Worm (Caenorhabditis elegans) whole organism, L4 larva: ENCODE results near the gene C37H5.5.

Experiments used
- D1046.2 ChIP-seq: fragments of 200-800 bp; sonication (Bioruptor generic); IDR thresholded peaks from 2 replicates; pipeline ENCODE4 v1.3.6; 2022; ENCODE audit warnings: missing genetic modification characterization, missing compliant biosample characterization
- F44E2.7 ChIP-seq: fragments of 200-800 bp; sonication (Bioruptor generic); IDR thresholded peaks from 2 replicates; pipeline ENCODE4 v2.1.2; 2022; ENCODE audit warnings: missing genetic modification characterization, missing compliant biosample characterization
- R02D3.7 ChIP-seq: fragments of 150-350 bp; sonication (generic microtip); optimal IDR thresholded peaks from 3 replicates; lab custom pipeline; 2014; ENCODE audit warnings: missing biosample characterization, missing genetic modification characterization
- T26A8.4 ChIP-seq: fragments of 200-800 bp; sonication (Bioruptor generic); IDR thresholded peaks from 2 replicates; pipeline ENCODE4 v1.3.6; 2022; ENCODE audit warnings: missing genetic modification characterization, missing compliant biosample characterization
- aha-1 ChIP-seq: fragments of 150-350 bp; peaks from one replicate; lab custom pipeline; 2014; ENCODE audit warnings: missing biosample characterization, missing genetic modification characterization
- ama-1 ChIP-seq: fragments of 150-350 bp; optimal IDR thresholded peaks from 2 replicates; lab custom pipeline; 2014; ENCODE audit warnings: inconsistent platforms, mixed read lengths
- attf-4 ChIP-seq: sonication (generic microtip); optimal IDR thresholded peaks from 3 replicates; lab custom pipeline; 2017; ENCODE audit warnings: missing biosample characterization, missing genetic modification characterization
- ceh-44 ChIP-seq: fragments of 200-800 bp; sonication (Bioruptor generic); IDR thresholded peaks from 2 replicates; pipeline ENCODE4 v1.3.6; 2022; ENCODE audit warnings: missing genetic modification reagents, missing genetic modification characterization, missing compliant biosample characterization
- ceh-62 ChIP-seq: sonication (generic microtip); optimal IDR thresholded peaks from 2 replicates; lab custom pipeline; 2017; ENCODE audit warnings: missing biosample characterization, missing genetic modification characterization
- cey-2 ChIP-seq: sonication (generic microtip); optimal IDR thresholded peaks from 3 replicates; lab custom pipeline; 2017; ENCODE audit warnings: missing genetic modification characterization, mild to moderate bottlenecking, missing compliant biosample characterization, antibody characterized with exemption, borderline replicate concordance; ENCODE audit not compliant: insufficient read depth
- ctbp-1 ChIP-seq: fragments of 200-800 bp; sonication (Bioruptor generic); IDR thresholded peaks from 2 replicates; pipeline ENCODE4 v1.3.6; 2022; ENCODE audit warnings: missing genetic modification reagents, missing genetic modification characterization, missing compliant biosample characterization
- daf-16 ChIP-seq, 3 experiments: sonication (generic microtip); optimal IDR thresholded peaks; 2 replicates each; lab custom pipeline; 2016 to 2017; ENCODE audit warnings: missing genetic modification characterization in 3 of 3, missing genetic modification reagents in 3 of 3, mild to moderate bottlenecking in 2 of 3, missing compliant biosample characterization in 2 of 3, missing biosample characterization in 1 of 3, moderate library complexity in 1 of 3
- dmd-6 ChIP-seq: fragments of 200-800 bp; sonication (Bioruptor generic); IDR thresholded peaks from 2 replicates; pipeline ENCODE4 v1.3.6; 2022; ENCODE audit warnings: missing genetic modification reagents, missing genetic modification characterization, missing compliant biosample characterization
- dmd-8 ChIP-seq: fragments of 200-800 bp; sonication (Bioruptor generic); IDR thresholded peaks from 2 replicates; pipeline ENCODE4 v1.3.6; 2022; ENCODE audit warnings: missing genetic modification characterization, missing compliant biosample characterization
- dmd-9 ChIP-seq: fragments of 200-800 bp; sonication (Bioruptor generic); IDR thresholded peaks from 2 replicates; pipeline ENCODE4 v1.3.6; 2022; ENCODE audit warnings: missing genetic modification reagents, missing genetic modification characterization, missing compliant biosample characterization
- duxl-1 ChIP-seq: sonication (generic microtip); optimal IDR thresholded peaks from 2 replicates; lab custom pipeline; 2016; ENCODE audit warnings: mild to moderate bottlenecking, missing genetic modification characterization, moderate library complexity, missing compliant biosample characterization; ENCODE audit not compliant: poor library complexity
- egl-27 ChIP-seq: sonication (generic microtip); optimal IDR thresholded peaks from 3 replicates; lab custom pipeline; 2017; ENCODE audit warnings: missing biosample characterization, missing genetic modification reagents, missing genetic modification characterization
- egl-43 ChIP-seq: fragments of 200-800 bp; sonication (Bioruptor generic); IDR thresholded peaks from 2 replicates; pipeline ENCODE4 v1.3.6; 2022; ENCODE audit warnings: missing genetic modification reagents, missing genetic modification characterization, missing compliant biosample characterization
- fkh-10 ChIP-seq: fragments of 150-350 bp; optimal IDR thresholded peaks from 2 replicates; lab custom pipeline; 2014; ENCODE audit warnings: missing biosample characterization, missing genetic modification reagents, missing genetic modification characterization
- hif-1 ChIP-seq, 2 experiments: sonication (generic microtip); optimal IDR thresholded peaks; 2 replicates each; lab custom pipeline; 2016 to 2017; ENCODE audit warnings: missing compliant biosample characterization in 2 of 2, missing genetic modification characterization in 2 of 2, missing genetic modification reagents in 2 of 2, missing genotype in 2 of 2, mild to moderate bottlenecking in 1 of 2
- hlh-11 ChIP-seq: fragments of 200-800 bp; sonication (Bioruptor generic); optimal IDR thresholded peaks from 2 replicates; lab custom pipeline; 2018; ENCODE audit warnings: mild to moderate bottlenecking, missing genetic modification characterization, missing compliant biosample characterization
- lim-7 ChIP-seq: fragments of 200-800 bp; sonication (Bioruptor generic); IDR thresholded peaks from 2 replicates; pipeline ENCODE4 v1.3.6; 2022; ENCODE audit warnings: missing genetic modification characterization, missing compliant biosample characterization
- lin-1 ChIP-seq: fragments of 200-800 bp; sonication (Bioruptor generic); IDR thresholded peaks from 2 replicates; pipeline ENCODE4 v1.3.6; 2022; ENCODE audit warnings: missing genetic modification reagents, missing genetic modification characterization, missing compliant biosample characterization
- lin-29 ChIP-seq: fragments of 200-800 bp; sonication (Bioruptor generic); IDR thresholded peaks from 2 replicates; pipeline ENCODE4 v1.3.6; 2022; ENCODE audit warnings: missing genetic modification reagents, missing genetic modification characterization, missing compliant biosample characterization
- lin-38 ChIP-seq: fragments of 200-800 bp; sonication (Bioruptor generic); IDR thresholded peaks from 2 replicates; pipeline ENCODE4 v1.3.6; 2022; ENCODE audit warnings: missing genetic modification reagents, missing genetic modification characterization, missing compliant biosample characterization
- lir-3 ChIP-seq: sonication (generic microtip); optimal IDR thresholded peaks from 2 replicates; lab custom pipeline; 2016; ENCODE audit warnings: mild to moderate bottlenecking, missing genetic modification characterization, missing compliant biosample characterization
- lsy-2 ChIP-seq, 2 experiments: fragments of 150-350 bp in 1 of 2; sonication (generic microtip) in 1 of 2; optimal IDR thresholded peaks; 2 replicates each; lab custom pipeline; 2014 to 2017; ENCODE audit warnings: missing biosample characterization in 2 of 2, missing genetic modification characterization in 2 of 2
- mep-1 ChIP-seq: fragments of 150-350 bp; sonication (generic microtip); optimal IDR thresholded peaks from 3 replicates; lab custom pipeline; 2014; ENCODE audit warnings: missing biosample characterization, missing genetic modification characterization
- mes-2 ChIP-seq: sonication (generic microtip); optimal IDR thresholded peaks from 2 replicates; lab custom pipeline; 2016; ENCODE audit warnings: missing genotype, mild to moderate bottlenecking, missing genetic modification characterization, missing compliant biosample characterization; ENCODE audit not compliant: poor library complexity, severe bottlenecking
- mxl-3 ChIP-seq: fragments of 200-800 bp; sonication (Bioruptor generic); optimal IDR thresholded peaks from 2 replicates; lab custom pipeline; 2018; ENCODE audit warnings: mild to moderate bottlenecking, missing genetic modification characterization, missing compliant biosample characterization
- nhr-10 ChIP-seq: fragments of 150-350 bp; optimal IDR thresholded peaks from 2 replicates; lab custom pipeline; 2014; ENCODE audit warnings: missing biosample characterization, missing genetic modification characterization
- nhr-237 ChIP-seq: sonication (generic microtip); optimal IDR thresholded peaks from 2 replicates; lab custom pipeline; 2017; ENCODE audit warnings: missing biosample characterization, missing genetic modification characterization
- nhr-41 ChIP-seq: fragments of 200-800 bp; sonication (Bioruptor generic); IDR thresholded peaks from 2 replicates; pipeline ENCODE4 v1.3.6; 2022; ENCODE audit warnings: missing genetic modification reagents, missing genetic modification characterization, missing compliant biosample characterization
- nhr-42 ChIP-seq: fragments of 200-800 bp; sonication (Bioruptor generic); IDR thresholded peaks from 2 replicates; pipeline ENCODE4 v1.3.6; 2022; ENCODE audit warnings: missing genetic modification characterization, missing compliant biosample characterization
- nhr-48 ChIP-seq: sonication (generic microtip); optimal IDR thresholded peaks from 2 replicates; lab custom pipeline; 2016; ENCODE audit warnings: mild to moderate bottlenecking, missing genetic modification characterization, missing compliant biosample characterization
- nhr-6 ChIP-seq: fragments of 150-350 bp; optimal IDR thresholded peaks from 2 replicates; lab custom pipeline; 2014; ENCODE audit warnings: missing biosample characterization, missing genetic modification characterization
- nhr-77 ChIP-seq: fragments of 150-350 bp; optimal IDR thresholded peaks from 2 replicates; lab custom pipeline; 2014; ENCODE audit warnings: missing biosample characterization, missing genetic modification characterization
- rbr-2 ChIP-seq: sonication (generic microtip); optimal IDR thresholded peaks from 2 replicates; lab custom pipeline; 2016; ENCODE audit warnings: missing genotype, missing genetic modification characterization, missing compliant biosample characterization
- set-16 ChIP-seq: fragments of 200-800 bp; sonication (Bioruptor generic); IDR thresholded peaks from 2 replicates; pipeline ENCODE4 v1.3.6; 2022; ENCODE audit warnings: missing genetic modification reagents, missing genetic modification characterization, missing compliant biosample characterization
- skn-1 ChIP-seq: fragments of 150-350 bp; optimal IDR thresholded peaks from 2 replicates; lab custom pipeline; 2014; ENCODE audit warnings: missing biosample characterization, missing genetic modification characterization
- snpc-1.2 ChIP-seq: fragments of 200-800 bp; sonication (Bioruptor generic); IDR thresholded peaks from 2 replicates; pipeline ENCODE4 v1.3.6; 2022; ENCODE audit warnings: missing genetic modification reagents, missing genetic modification characterization, missing compliant biosample characterization
- snpc-4 ChIP-seq: fragments of 150-350 bp; optimal IDR thresholded peaks from 2 replicates; lab custom pipeline; 2014; ENCODE audit warnings: missing biosample characterization, missing genetic modification characterization
- spr-1 ChIP-seq: sonication (generic microtip); optimal IDR thresholded peaks from 2 replicates; lab custom pipeline; 2016; ENCODE audit warnings: mild to moderate bottlenecking, missing genetic modification characterization, missing compliant biosample characterization
- spr-3 ChIP-seq: fragments of 200-800 bp; sonication (Bioruptor generic); optimal IDR thresholded peaks from 2 replicates; lab custom pipeline; 2018; ENCODE audit warnings: mild to moderate bottlenecking, missing genetic modification characterization, missing compliant biosample characterization
- unc-130 ChIP-seq: sonication (generic microtip); optimal IDR thresholded peaks from 2 replicates; lab custom pipeline; 2016; ENCODE audit warnings: missing genetic modification reagents, missing genetic modification characterization, missing compliant biosample characterization
- unc-62 ChIP-seq, 3 experiments: fragments of 150-350 bp in 1 of 3; sonication (generic microtip); optimal IDR thresholded peaks in 2 of 3; peaks in 1 of 3; 1 replicate in 1 of 3; 2 replicates in 2 of 3; lab custom pipeline; 2014 to 2017; ENCODE audit warnings: missing biosample characterization in 3 of 3, missing genetic modification characterization in 3 of 3, missing genetic modification reagents in 3 of 3, missing genotype in 1 of 3
- vab-7 ChIP-seq: fragments of 200-800 bp; sonication (Bioruptor generic); IDR thresholded peaks from 2 replicates; pipeline ENCODE4 v1.3.6; 2022; ENCODE audit warnings: missing genetic modification reagents, missing genetic modification characterization, missing compliant biosample characterization
- zfp-2 ChIP-seq: sonication (generic microtip); optimal IDR thresholded peaks from 2 replicates; lab custom pipeline; 2016; ENCODE audit warnings: mild to moderate bottlenecking, missing genetic modification characterization, missing compliant biosample characterization
- zip-11 ChIP-seq: fragments of 200-800 bp; sonication (Bioruptor generic); IDR thresholded peaks from 2 replicates; pipeline ENCODE4 v1.3.6; 2022; ENCODE audit warnings: missing genetic modification characterization, missing compliant biosample characterization
- zip-2 ChIP-seq: fragments of 150-350 bp; optimal IDR thresholded peaks from 2 replicates; lab custom pipeline; 2014; ENCODE audit warnings: missing biosample characterization, missing genetic modification characterization
- ztf-11 ChIP-seq: fragments of 150-350 bp; optimal IDR thresholded peaks from 2 replicates; lab custom pipeline; 2014; ENCODE audit warnings: missing biosample characterization, missing genetic modification characterization
- ztf-7 ChIP-seq: fragments of 150-350 bp; optimal IDR thresholded peaks from 2 replicates; lab custom pipeline; 2014; ENCODE audit warnings: missing biosample characterization, missing genetic modification characterization

Gene C37H5.5

ce11 chrV:4810653-4811052, 16.5 kb upstream of the C37H5.5 start (continued):
- no peak for TF ChIP-seq lin-29 (GFP tag; lab: Robert Waterston, UW)
- no peak for TF ChIP-seq egl-27
- no peak for TF ChIP-seq snpc-1.2
- TF ChIP-seq nhr-48 (tag; lab: Kevin White, UChicago): no peak
- TF ChIP-seq zfp-2: no peak
- peak; percentile 54 for TF ChIP-seq rbr-2 (tag; lab: Kevin White, UChicago)
- TF ChIP-seq ceh-44 (GFP tag; lab: Robert Waterston, UW): no peak
- peak in 1 of 2 experiments; percentile 94 for TF ChIP-seq unc-62 (GFP tag; optimal IDR thresholded peaks at IDR 0.05 in 1 of 2; lab: Kevin White, UChicago)
- no peak for TF ChIP-seq unc-62 (tag; optimal IDR thresholded peaks at IDR 0.05; lab: Kevin White, UChicago)
- TF ChIP-seq ztf-11: no peak
- no peak for TF ChIP-seq nhr-77 (tag; lab: Kevin White, UChicago)
- TF ChIP-seq ceh-62 (tag; lab: Kevin White, UChicago): no peak
- TF ChIP-seq attf-4 (tag; lab: Kevin White, UChicago): no peak
- TF ChIP-seq egl-43: no peak
- TF ChIP-seq mes-2 (tag; lab: Kevin White, UChicago): peak; percentile 62
- no peak for TF ChIP-seq daf-16 (GFP tag; optimal IDR thresholded peaks at IDR 0.05; lab: Kevin White, UChicago)
- TF ChIP-seq daf-16 (tag; optimal IDR thresholded peaks at IDR 0.05; lab: Kevin White, UChicago): no peak
- no peak for TF ChIP-seq skn-1 (tag; lab: Kevin White, UChicago)
- no peak for TF ChIP-seq duxl-1 (tag; lab: Kevin White, UChicago)
- TF ChIP-seq lim-7 (GFP tag; lab: Robert Waterston, UW): no peak
- TF ChIP-seq F44E2.7 (GFP tag; lab: Robert Waterston, UW): no peak
- no peak for TF ChIP-seq D1046.2 (GFP tag; lab: Robert Waterston, UW)
- no peak for TF ChIP-seq dmd-6 (GFP tag; lab: Robert Waterston, UW)
- TF ChIP-seq ctbp-1 (GFP tag; lab: Robert Waterston, UW): 0 out of 2 replicates have a peak, but pooled peaks have one; percentile 17
- TF ChIP-seq nhr-6 (tag; lab: Kevin White, UChicago): no peak
- TF ChIP-seq zip-11 (GFP tag; lab: Robert Waterston, UW): no peak
- no peak for TF ChIP-seq nhr-237 (tag; lab: Kevin White, UChicago)
- no peak for TF ChIP-seq R02D3.7 (tag; lab: Kevin White, UChicago)
- TF ChIP-seq lsy-2 (tag; optimal IDR thresholded peaks at IDR 0.05; lab: Kevin White, UChicago): peak in 1 of 2 experiments; percentile 20
- TF ChIP-seq ama-1 (lab: Kevin White, UChicago): no peak
- no peak for TF ChIP-seq ztf-7
- TF ChIP-seq set-16 (GFP tag; lab: Robert Waterston, UW): peak; percentile 73
- peak; percentile 66 for TF ChIP-seq hlh-11 (tag; lab: Kevin White, UChicago)
- TF ChIP-seq lin-1 (GFP tag; lab: Robert Waterston, UW): no peak
- no peak for TF ChIP-seq nhr-42 (GFP tag; lab: Robert Waterston, UW)
- TF ChIP-seq snpc-4 (tag; lab: Kevin White, UChicago): no peak
- TF ChIP-seq nhr-10 (tag; lab: Kevin White, UChicago): no peak
- TF ChIP-seq spr-1 (tag; lab: Kevin White, UChicago): no peak
- TF ChIP-seq unc-130 (GFP tag; lab: Kevin White, UChicago): no peak
- TF ChIP-seq nhr-41 (GFP tag; lab: Robert Waterston, UW): no peak
- peak; percentile 43 for TF ChIP-seq mep-1 (tag; lab: Kevin White, UChicago)
- TF ChIP-seq mxl-3 (GFP tag; lab: Kevin White, UChicago): no peak
- TF ChIP-seq lin-38 (GFP tag; lab: Robert Waterston, UW): peak; percentile 60
- no peak for TF ChIP-seq fkh-10 (GFP tag; lab: Kevin White, UChicago)
- peak in 1 of 2 experiments; percentile 4 for TF ChIP-seq hif-1 (tag; optimal IDR thresholded peaks at IDR 0.05; lab: Kevin White, UChicago)
- TF ChIP-seq cey-2 (tag; lab: Kevin White, UChicago): no peak
- TF ChIP-seq vab-7 (GFP tag; lab: Robert Waterston, UW): no peak
- no peak for TF ChIP-seq zip-2 (tag; lab: Kevin White, UChicago)
- no peak for TF ChIP-seq dmd-9 (GFP tag; lab: Robert Waterston, UW)
- TF ChIP-seq lir-3 (tag; lab: Kevin White, UChicago): no peak
- no peak for TF ChIP-seq T26A8.4 (GFP tag; lab: Robert Waterston, UW)
- TF ChIP-seq aha-1 (tag; lab: Kevin White, UChicago): peak; percentile 99
- TF ChIP-seq spr-3 (GFP tag; lab: Kevin White, UChicago): no peak
- TF ChIP-seq dmd-8: no peak
